Fruit fly (Drosophila melanogaster) whole organism, embryonic: ENCODE data around the gene CG9289.

ENCODE experiments used
- C15 ChIP-seq: fragments of 200-800 bp; sonication (Bioruptor generic); IDR thresholded peaks from 3 replicates; pipeline ENCODE4 v1.3.6; 2022; ENCODE audit warnings: missing biosample characterization, missing genetic modification characterization
- CG10147 ChIP-seq: fragments of 200-800 bp; sonication (Bioruptor generic); optimal IDR thresholded peaks from 2 replicates; lab custom pipeline; 2019; ENCODE audit warnings: missing biosample characterization, mild to moderate bottlenecking, missing genetic modification characterization, moderate library complexity
- CG10274 ChIP-seq: fragments of 200-800 bp; sonication (Bioruptor generic); optimal IDR thresholded peaks from 3 replicates; lab custom pipeline; 2017; ENCODE audit warnings: missing biosample characterization, mild to moderate bottlenecking, missing genetic modification characterization
- CG10462 ChIP-seq: fragments of 200-800 bp; sonication (Bioruptor generic); optimal IDR thresholded peaks from 2 replicates; lab custom pipeline; 2016; ENCODE audit warnings: missing biosample characterization, missing genetic modification characterization
- CG11504 ChIP-seq: fragments of 200-800 bp; sonication (Bioruptor generic); optimal IDR thresholded peaks from 3 replicates; lab custom pipeline; 2019; ENCODE audit warnings: missing biosample characterization, mild to moderate bottlenecking, missing genetic modification characterization, moderate library complexity
- CG13296 ChIP-seq: fragments of 200-800 bp; sonication (Bioruptor generic); optimal IDR thresholded peaks from 3 replicates; lab custom pipeline; 2018; ENCODE audit warnings: missing biosample characterization, mild to moderate bottlenecking, missing genetic modification characterization
- CG13624 ChIP-seq: fragments of 200-800 bp; sonication (Bioruptor generic); optimal IDR thresholded peaks from 2 replicates; lab custom pipeline; 2016; ENCODE audit warnings: missing biosample characterization, missing genetic modification characterization
- CG14014 ChIP-seq: fragments of 200-800 bp; sonication (Bioruptor generic); IDR thresholded peaks from 2 replicates; pipeline ENCODE4 v1.3.6; 2022; ENCODE audit warnings: missing biosample characterization, missing genetic modification characterization
- CG1603 ChIP-seq: fragments of 200-800 bp; sonication (Bioruptor generic); optimal IDR thresholded peaks from 2 replicates; lab custom pipeline; 2019; ENCODE audit warnings: missing biosample characterization, mild to moderate bottlenecking, missing genetic modification characterization, moderate library complexity
- CG2129 ChIP-seq: fragments of 200-800 bp; sonication (Bioruptor generic); IDR thresholded peaks from 2 replicates; pipeline ENCODE4 v1.3.6; 2022; ENCODE audit warnings: missing biosample characterization, missing genetic modification characterization; ENCODE audit not compliant: partially characterized antibody
- CG32772 ChIP-seq: fragments of 200-800 bp; sonication (Bioruptor generic); IDR thresholded peaks from 2 replicates; pipeline ENCODE4 v1.3.6; 2022; ENCODE audit warnings: missing biosample characterization, missing genetic modification characterization
- CG3407 ChIP-seq: fragments of 200-800 bp; sonication (Bioruptor generic); optimal IDR thresholded peaks from 2 replicates; lab custom pipeline; 2018; ENCODE audit warnings: missing biosample characterization, mild to moderate bottlenecking, missing genetic modification characterization
- CG34224 ChIP-seq: fragments of 200-800 bp; sonication (Bioruptor generic); IDR thresholded peaks from 3 replicates; pipeline ENCODE4 v1.3.6; 2022; ENCODE audit warnings: missing biosample characterization, missing genetic modification characterization; ENCODE audit not compliant: partially characterized antibody
- CG6689 ChIP-seq: fragments of 200-800 bp; sonication (Bioruptor generic); IDR thresholded peaks from 2 replicates; pipeline ENCODE4 v1.3.6; 2022; ENCODE audit warnings: missing biosample characterization, missing genetic modification characterization
- CG8944 ChIP-seq: fragments of 200-800 bp; sonication (Bioruptor generic); optimal IDR thresholded peaks from 3 replicates; lab custom pipeline; 2016; ENCODE audit warnings: missing biosample characterization, missing genetic modification characterization
- CG9215 ChIP-seq: fragments of 200-800 bp; sonication (Bioruptor generic); IDR thresholded peaks from 2 replicates; pipeline ENCODE4 v1.3.6; 2022; ENCODE audit warnings: missing biosample characterization, missing genetic modification characterization
- CG9876 ChIP-seq: fragments of 200-800 bp; sonication (Bioruptor generic); optimal IDR thresholded peaks from 2 replicates; lab custom pipeline; 2016; ENCODE audit warnings: missing biosample characterization, missing genetic modification characterization
- Fer1 ChIP-seq: fragments of 200-800 bp; sonication (Bioruptor generic); optimal IDR thresholded peaks from 2 replicates; lab custom pipeline; 2017; ENCODE audit warnings: missing biosample characterization, mild to moderate bottlenecking, missing genetic modification characterization
- Gsc ChIP-seq: fragments of 200-800 bp; sonication (Bioruptor generic); IDR thresholded peaks from 2 replicates; pipeline ENCODE4 v1.3.6; 2022; ENCODE audit warnings: missing biosample characterization, missing genetic modification characterization
- HmgZ ChIP-seq: fragments of 200-800 bp; sonication (Bioruptor generic); optimal IDR thresholded peaks from 2 replicates; lab custom pipeline; 2018; ENCODE audit warnings: missing biosample characterization, mild to moderate bottlenecking, missing genetic modification characterization
- Kr ChIP-seq: fragments of 200-800 bp; sonication (Bioruptor generic); optimal IDR thresholded peaks from 2 replicates; lab custom pipeline; 2017; ENCODE audit warnings: missing biosample characterization, mild to moderate bottlenecking, missing genetic modification characterization
- Lpt ChIP-seq: fragments of >200 bp; optimal IDR thresholded peaks from 2 replicates; lab custom pipeline; 2018; ENCODE audit warnings: missing biosample characterization, missing genetic modification characterization
- MBD-R2 ChIP-seq: fragments of 200-800 bp; sonication (Bioruptor generic); IDR thresholded peaks from 2 replicates; pipeline ENCODE4 v1.3.6; 2022; ENCODE audit warnings: missing biosample characterization, missing genetic modification characterization
- NC2β ChIP-seq: fragments of 200-800 bp; sonication (Bioruptor generic); optimal IDR thresholded peaks from 2 replicates; lab custom pipeline; 2016; ENCODE audit warnings: missing biosample characterization, missing genetic modification characterization
- NK7.1 ChIP-seq: fragments of 200-800 bp; sonication (Bioruptor generic); optimal IDR thresholded peaks from 3 replicates; lab custom pipeline; 2016; ENCODE audit warnings: missing biosample characterization, missing genetic modification characterization
- Optix ChIP-seq: fragments of 200-800 bp; sonication (Bioruptor generic); IDR thresholded peaks from 3 replicates; pipeline ENCODE4 v1.3.6; 2022; ENCODE audit warnings: missing biosample characterization, missing genetic modification characterization
- Pdp1 ChIP-seq, 2 experiments: fragments of 200-800 bp; sonication (Bioruptor generic); optimal IDR thresholded peaks; 3 replicates each; lab custom pipeline; 2016; ENCODE audit warnings: missing biosample characterization in 2 of 2, missing genetic modification characterization in 2 of 2, mild to moderate bottlenecking in 1 of 2, moderate library complexity in 1 of 2
- Ssrp ChIP-seq: fragments of 200-800 bp; sonication (Bioruptor generic); optimal IDR thresholded peaks from 2 replicates; lab custom pipeline; 2018; ENCODE audit warnings: missing biosample characterization, mild to moderate bottlenecking, missing genetic modification characterization, moderate library complexity
- ase ChIP-seq: fragments of 200-800 bp; sonication (Bioruptor generic); IDR thresholded peaks from 3 replicates; pipeline ENCODE4 v1.3.6; 2022; ENCODE audit warnings: missing biosample characterization, missing genetic modification characterization
- az2 ChIP-seq: fragments of 200-800 bp; sonication (Bioruptor generic); optimal IDR thresholded peaks from 3 replicates; lab custom pipeline; 2016; ENCODE audit warnings: missing biosample characterization, missing genetic modification characterization
- bab2 ChIP-seq: fragments of 200-800 bp; sonication (Bioruptor generic); optimal IDR thresholded peaks from 2 replicates; lab custom pipeline; 2016; ENCODE audit warnings: missing biosample characterization, missing genetic modification characterization
- cad ChIP-seq: fragments of >200 bp; optimal IDR thresholded peaks from 2 replicates; lab custom pipeline; 2017; ENCODE audit warnings: missing biosample characterization, missing genetic modification characterization
- chm ChIP-seq: fragments of 200-800 bp; sonication (Bioruptor generic); IDR thresholded peaks from 2 replicates; pipeline ENCODE4 v1.3.6; 2022; ENCODE audit warnings: missing biosample characterization, missing genetic modification characterization
- gfzf ChIP-seq: fragments of 200-800 bp; sonication (Bioruptor generic); optimal IDR thresholded peaks from 2 replicates; lab custom pipeline; 2016; ENCODE audit warnings: missing biosample characterization, mild to moderate bottlenecking, missing genetic modification characterization, moderate library complexity
- h ChIP-seq: fragments of >200 bp; optimal IDR thresholded peaks from 2 replicates; lab custom pipeline; 2017
- lab ChIP-seq: fragments of 200-800 bp; sonication (Bioruptor generic); optimal IDR thresholded peaks from 3 replicates; lab custom pipeline; 2017; ENCODE audit warnings: missing biosample characterization, missing genetic modification characterization, mild to moderate bottlenecking, moderate library complexity, missing genetic modification reagents
- lov ChIP-seq, 2 experiments: fragments of 200-800 bp in 1 of 2; fragments of >200 bp in 1 of 2; sonication (Bioruptor generic) in 1 of 2; IDR thresholded peaks in 1 of 2; optimal IDR thresholded peaks in 1 of 2; 2 replicates in 1 of 2; 3 replicates in 1 of 2; pipeline versions ENCODE4 v1.3.6 to Lab custom; 2017 to 2022; ENCODE audit warnings: missing biosample characterization in 1 of 2, missing genetic modification characterization in 1 of 2
- nau ChIP-seq: fragments of 200-800 bp; sonication (Bioruptor generic); optimal IDR thresholded peaks from 3 replicates; lab custom pipeline; 2017; ENCODE audit warnings: missing biosample characterization, mild to moderate bottlenecking, missing genetic modification characterization, missing genetic modification reagents
- nerfin-2 ChIP-seq: fragments of 200-800 bp; sonication (Bioruptor generic); IDR thresholded peaks from 2 replicates; pipeline ENCODE4 v1.3.6; 2022; ENCODE audit warnings: missing biosample characterization, missing genetic modification characterization; ENCODE audit not compliant: partially characterized antibody
- pzg ChIP-seq: fragments of 200-800 bp; sonication (Bioruptor generic); optimal IDR thresholded peaks from 3 replicates; lab custom pipeline; 2018; ENCODE audit warnings: missing biosample characterization, mild to moderate bottlenecking, missing genetic modification characterization, moderate library complexity
- sd ChIP-seq: fragments of 200-800 bp; sonication (Bioruptor generic); optimal IDR thresholded peaks from 3 replicates; lab custom pipeline; 2018; ENCODE audit warnings: missing biosample characterization, mild to moderate bottlenecking, missing genetic modification characterization, moderate library complexity
- sisA ChIP-seq: fragments of 200-800 bp; sonication (Bioruptor generic); IDR thresholded peaks from 2 replicates; pipeline ENCODE4 v1.3.6; 2022; ENCODE audit warnings: missing biosample characterization, missing genetic modification characterization
- sqz ChIP-seq: fragments of 200-800 bp; sonication (Bioruptor generic); optimal IDR thresholded peaks from 3 replicates; lab custom pipeline; 2018; ENCODE audit warnings: missing biosample characterization, mild to moderate bottlenecking, missing genetic modification characterization
- sr ChIP-seq: fragments of 200-800 bp; sonication (Bioruptor generic); IDR thresholded peaks from 3 replicates; pipeline ENCODE4 v1.3.6; 2022; ENCODE audit warnings: missing biosample characterization, missing genetic modification characterization
- unc-4 ChIP-seq: fragments of 200-800 bp; sonication (Bioruptor generic); IDR thresholded peaks from 2 replicates; pipeline ENCODE4 v1.3.6; 2022; ENCODE audit warnings: missing biosample characterization, missing genetic modification characterization; ENCODE audit not compliant: partially characterized antibody
- usp ChIP-seq: fragments of >200 bp; optimal IDR thresholded peaks from 2 replicates; lab custom pipeline; 2017; ENCODE audit warnings: missing biosample characterization, missing genetic modification characterization
- vfl ChIP-seq: fragments of 200-800 bp; sonication (Bioruptor generic); optimal IDR thresholded peaks from 2 replicates; lab custom pipeline; 2016; ENCODE audit warnings: missing biosample characterization, missing genetic modification characterization
- vvl ChIP-seq: fragments of 200-800 bp; sonication (Bioruptor generic); IDR thresholded peaks from 2 replicates; pipeline ENCODE4 v1.3.6; 2022; ENCODE audit warnings: missing biosample characterization, missing genetic modification characterization
- yki ChIP-seq: fragments of >200 bp; optimal IDR thresholded peaks from 3 replicates; lab custom pipeline; 2018

The CG9289 gene

dm6 chr2L:8717618-8718336 is 33.6 kb upstream of the CG9289 start (continued):
- no peak for TF ChIP-seq Gsc (GFP tag; lab: Robert Waterston, UW)
- TF ChIP-seq bab2, result peak; percentile 36
- peak; percentile 76 for TF ChIP-seq CG34224
- peak; percentile 49; the same call in 2 of the 3 replicates for TF ChIP-seq ase (GFP tag; lab: Robert Waterston, UW)
- peak; percentile 81 for TF ChIP-seq CG3407 (GFP tag; lab: Kevin White, UChicago)
- peak; percentile 93 for TF ChIP-seq lab (GFP tag; lab: Kevin White, UChicago)
- no peak for TF ChIP-seq h (lab: Kevin White, UChicago)
- TF ChIP-seq CG8944 (GFP tag; lab: Kevin White, UChicago), result peak; percentile 30
- TF ChIP-seq cad (GFP tag; lab: Kevin White, UChicago), result no peak
- peak; percentile 87 for TF ChIP-seq az2
- no peak for TF ChIP-seq usp (GFP tag; lab: Kevin White, UChicago)
- TF ChIP-seq Lpt (GFP tag; lab: Kevin White, UChicago), result no peak
- peak; percentile 95 for TF ChIP-seq CG11504 (tag; lab: Kevin White, UChicago)
- TF ChIP-seq chm (GFP tag; lab: Robert Waterston, UW), result peak; percentile 54
- no peak for TF ChIP-seq lov (optimal IDR thresholded peaks at IDR 0.05; lab: Kevin White, UChicago)
- peak; percentile 60; the same call in 1 of the 3 replicates for TF ChIP-seq lov (GFP tag; IDR thresholded peaks at IDR 0.05; lab: Robert Waterston, UW)
- TF ChIP-seq CG13296 (GFP tag; lab: Kevin White, UChicago), result peak; percentile 91
- TF ChIP-seq CG14014, result peak; percentile 85
- peak; percentile 65 for TF ChIP-seq CG32772 (GFP tag; lab: Robert Waterston, UW)
- no peak for TF ChIP-seq gfzf (GFP tag; lab: Kevin White, UChicago)
- 0 out of 3 replicates have a peak, but pooled peaks have one; percentile 25 for TF ChIP-seq Optix (GFP tag; lab: Robert Waterston, UW)
- TF ChIP-seq nerfin-2 (GFP tag; lab: Robert Waterston, UW), result 0 out of 2 replicates have a peak, but pooled peaks have one; percentile 38
- peak; percentile 49 for TF ChIP-seq unc-4 (GFP tag; lab: Robert Waterston, UW)
- peak; percentile 66 to 75 for TF ChIP-seq Pdp1 (GFP tag; optimal IDR thresholded peaks at IDR 0.05; lab: Kevin White, UChicago)
- TF ChIP-seq CG10147 (GFP tag; lab: Kevin White, UChicago), result peak; percentile 93
- TF ChIP-seq CG1603 (tag; lab: Kevin White, UChicago), result peak; percentile 54
- no peak for TF ChIP-seq CG9876 (GFP tag; lab: Kevin White, UChicago)
- TF ChIP-seq nau (GFP tag; lab: Kevin White, UChicago), result peak; percentile 89
- TF ChIP-seq CG10462 (GFP tag; lab: Kevin White, UChicago), result peak; percentile 89
- TF ChIP-seq vfl, result peak; percentile 66
- peak; percentile 71 for TF ChIP-seq sqz (GFP tag; lab: Kevin White, UChicago)
- peak; percentile 73 for TF ChIP-seq CG9215 (GFP tag; lab: Robert Waterston, UW)
- TF ChIP-seq CG13624 (GFP tag; lab: Kevin White, UChicago), result peak; percentile 52
- peak; percentile 23 for TF ChIP-seq NC2β (GFP tag; lab: Kevin White, UChicago)
- peak; percentile 81 for TF ChIP-seq sd (tag; lab: Kevin White, UChicago)
- no peak for TF ChIP-seq NK7.1 (GFP tag; lab: Kevin White, UChicago)
- peak; percentile 91 for TF ChIP-seq Fer1
- TF ChIP-seq CG6689 (GFP tag; lab: Robert Waterston, UW), result peak; percentile 86
- TF ChIP-seq sisA (GFP tag; lab: Robert Waterston, UW), result peak; percentile 70
- peak; percentile 80 for TF ChIP-seq sr (GFP tag; lab: Robert Waterston, UW)
- TF ChIP-seq yki (lab: Kevin White, UChicago), result no peak
- TF ChIP-seq Ssrp (tag; lab: Kevin White, UChicago), result peak; percentile 91
- TF ChIP-seq vvl (GFP tag; lab: Robert Waterston, UW), result peak; percentile 86
- peak; percentile 52; the same call in 1 of the 3 replicates for TF ChIP-seq C15 (GFP tag; lab: Robert Waterston, UW)
- no peak for TF ChIP-seq CG2129 (GFP tag; lab: Robert Waterston, UW)
- no peak for TF ChIP-seq Kr (GFP tag; lab: Kevin White, UChicago)
- TF ChIP-seq HmgZ, result peak; percentile 87
- TF ChIP-seq MBD-R2 (GFP tag; lab: Robert Waterston, UW), result 0 out of 2 replicates have a peak, but pooled peaks have one; percentile 37
- TF ChIP-seq pzg (GFP tag; lab: Kevin White, UChicago), result no peak
- peak; percentile 72 for TF ChIP-seq CG10274 (GFP tag; lab: Kevin White, UChicago)
